Fruit fly (Drosophila melanogaster): ENCODE measurements around the gene gzl.
A peak's percentile ranks its signal among the peaks of the same experiment; 100 is the strongest.

gzl gene

DNA sequence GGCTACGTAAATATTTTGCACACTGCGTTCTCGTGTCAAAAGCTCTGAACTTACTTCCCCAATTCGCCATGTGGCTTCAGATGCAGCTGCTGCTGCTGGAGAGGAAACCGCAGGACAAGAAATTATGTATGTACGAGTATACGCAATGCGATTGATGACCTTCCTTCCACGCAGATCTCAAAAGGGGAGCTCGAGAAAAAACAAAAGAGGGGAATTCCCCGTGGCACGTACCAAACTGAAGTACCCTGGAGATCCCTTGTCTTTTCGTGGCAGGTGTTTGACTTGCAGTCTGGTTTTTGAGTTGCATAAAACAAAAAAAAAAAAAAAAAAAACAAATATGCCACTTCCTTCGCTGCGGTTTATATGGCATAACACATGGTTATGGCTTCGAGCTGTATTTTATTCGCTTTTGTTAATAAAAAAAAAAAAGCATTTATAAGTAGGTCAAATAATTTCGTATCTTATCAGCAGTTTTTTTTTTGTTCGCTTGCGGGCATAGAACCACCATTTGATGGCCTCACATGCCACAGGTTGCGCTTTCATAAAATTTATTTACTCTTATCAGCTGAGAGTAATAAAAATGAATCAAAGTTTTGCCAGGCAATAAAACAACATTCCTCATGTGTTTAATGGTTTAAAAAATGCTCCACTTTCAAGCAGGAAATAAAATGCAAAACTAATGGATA, 50.2 kb downstream of the gzl start:
- TF ChIP-seq tj (GFP tag; optimal IDR thresholded peaks at IDR 0.05): no peak
- TF ChIP-seq ovo (GFP tag; optimal IDR thresholded peaks at IDR 0.05): no peak
- no peak for TF ChIP-seq Mnt (GFP tag; optimal IDR thresholded peaks at IDR 0.05)
- TF ChIP-seq Clk (GFP tag; optimal IDR thresholded peaks at IDR 0.05): no peak
- TF ChIP-seq pad (GFP tag; optimal IDR thresholded peaks at IDR 0.05): no peak
- no peak for TF ChIP-seq toe (GFP tag; optimal IDR thresholded peaks at IDR 0.05)
- TF ChIP-seq CG7045 (GFP tag; optimal IDR thresholded peaks at IDR 0.05): peak; percentile 34
- peak; percentile 8 for TF ChIP-seq CG7101 (tag; optimal IDR thresholded peaks at IDR 0.05)
- no peak for TF ChIP-seq Hr96 (GFP tag; optimal IDR thresholded peaks at IDR 0.05)
- TF ChIP-seq CG11617 (GFP tag; optimal IDR thresholded peaks at IDR 0.05): no peak
- no peak for TF ChIP-seq CG33017 (tag; optimal IDR thresholded peaks at IDR 0.05)
- TF ChIP-seq cic (GFP tag; optimal IDR thresholded peaks at IDR 0.05): no peak
- TF ChIP-seq cnc (optimal IDR thresholded peaks at IDR 0.05): no peak
- TF ChIP-seq Crg-1 (GFP tag; optimal IDR thresholded peaks at IDR 0.05): no peak
- no peak for TF ChIP-seq bab1 (GFP tag; optimal IDR thresholded peaks at IDR 0.05)
- TF ChIP-seq CG1620 (GFP tag; optimal IDR thresholded peaks at IDR 0.05): no peak
- no peak for TF ChIP-seq CG5204 (GFP tag; optimal IDR thresholded peaks at IDR 0.05)
- TF ChIP-seq kay (GFP tag; ENCODE audit: borderline replicate concordance): peak; percentile 51
- TF ChIP-seq CG12768 (GFP tag; optimal IDR thresholded peaks at IDR 0.05): no peak
- no peak for TF ChIP-seq CG14711 (tag; optimal IDR thresholded peaks at IDR 0.05)

DNA sequence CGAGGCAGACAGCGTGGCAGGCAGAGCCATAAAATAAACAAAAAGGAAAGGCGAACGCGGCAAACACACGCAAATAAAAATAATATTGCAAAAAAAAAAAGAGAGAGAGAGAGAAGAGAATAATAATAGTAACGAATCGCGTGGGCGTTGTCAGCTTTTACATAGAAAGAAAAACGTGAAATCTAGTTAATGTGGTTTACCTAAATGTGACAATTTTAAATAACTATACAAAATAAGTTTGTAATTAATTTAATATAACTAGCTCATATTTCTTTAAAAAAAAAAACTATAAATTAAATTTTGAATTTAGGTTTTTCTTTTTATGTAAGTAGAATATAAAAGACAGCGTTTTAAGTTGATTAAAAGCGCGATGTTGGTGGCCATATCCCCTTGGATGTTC, 51.2 kb downstream of the gzl start:
- peak; percentile 64 for TF ChIP-seq kay (GFP tag; ENCODE audit: borderline replicate concordance)
- no peak for TF ChIP-seq CG33017 (tag; optimal IDR thresholded peaks at IDR 0.05)

DNA sequence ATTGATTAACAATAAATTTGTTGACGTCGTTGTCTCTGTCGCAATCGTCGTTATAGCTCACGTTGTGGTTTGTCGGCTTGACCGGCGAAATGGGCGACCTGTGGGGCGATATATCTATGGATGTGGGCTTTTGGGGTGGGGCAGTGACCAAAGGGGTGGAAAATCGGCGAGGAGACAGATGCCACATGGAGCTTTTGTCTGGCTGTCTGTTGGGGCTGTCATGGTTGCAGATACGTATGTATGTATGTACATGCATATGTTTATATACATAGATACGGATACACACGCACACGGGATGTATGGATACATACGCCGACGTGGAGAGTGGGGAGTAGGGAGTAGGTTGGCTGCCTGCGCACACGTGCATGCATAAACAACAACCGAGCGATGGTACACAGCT, 52.5 kb downstream of the gzl start:
- no peak for TF ChIP-seq toe (GFP tag; optimal IDR thresholded peaks at IDR 0.05)
- TF ChIP-seq pad (GFP tag; optimal IDR thresholded peaks at IDR 0.05): no peak
- no peak for TF ChIP-seq Crg-1 (GFP tag; optimal IDR thresholded peaks at IDR 0.05)
- TF ChIP-seq ovo (GFP tag; optimal IDR thresholded peaks at IDR 0.05): no peak
- TF ChIP-seq tj (GFP tag; optimal IDR thresholded peaks at IDR 0.05): no peak
- no peak for TF ChIP-seq bab1 (GFP tag; optimal IDR thresholded peaks at IDR 0.05)
- no peak for TF ChIP-seq CG7045 (GFP tag; optimal IDR thresholded peaks at IDR 0.05)
- TF ChIP-seq cnc (optimal IDR thresholded peaks at IDR 0.05): no peak
- TF ChIP-seq cic (GFP tag; optimal IDR thresholded peaks at IDR 0.05): no peak
- no peak for TF ChIP-seq Clk (GFP tag; optimal IDR thresholded peaks at IDR 0.05)
- TF ChIP-seq CG1620 (GFP tag; optimal IDR thresholded peaks at IDR 0.05): no peak
- no peak for TF ChIP-seq CG11617 (GFP tag; optimal IDR thresholded peaks at IDR 0.05)
- TF ChIP-seq Hr96 (GFP tag; optimal IDR thresholded peaks at IDR 0.05): no peak
- no peak for TF ChIP-seq Mnt (GFP tag; optimal IDR thresholded peaks at IDR 0.05)
- no peak for TF ChIP-seq kay (GFP tag; ENCODE audit: borderline replicate concordance)
- no peak for TF ChIP-seq CG33017 (tag; optimal IDR thresholded peaks at IDR 0.05)
- no peak for TF ChIP-seq CG5204 (GFP tag; optimal IDR thresholded peaks at IDR 0.05)
- TF ChIP-seq CG12768 (GFP tag; optimal IDR thresholded peaks at IDR 0.05): no peak

DNA sequence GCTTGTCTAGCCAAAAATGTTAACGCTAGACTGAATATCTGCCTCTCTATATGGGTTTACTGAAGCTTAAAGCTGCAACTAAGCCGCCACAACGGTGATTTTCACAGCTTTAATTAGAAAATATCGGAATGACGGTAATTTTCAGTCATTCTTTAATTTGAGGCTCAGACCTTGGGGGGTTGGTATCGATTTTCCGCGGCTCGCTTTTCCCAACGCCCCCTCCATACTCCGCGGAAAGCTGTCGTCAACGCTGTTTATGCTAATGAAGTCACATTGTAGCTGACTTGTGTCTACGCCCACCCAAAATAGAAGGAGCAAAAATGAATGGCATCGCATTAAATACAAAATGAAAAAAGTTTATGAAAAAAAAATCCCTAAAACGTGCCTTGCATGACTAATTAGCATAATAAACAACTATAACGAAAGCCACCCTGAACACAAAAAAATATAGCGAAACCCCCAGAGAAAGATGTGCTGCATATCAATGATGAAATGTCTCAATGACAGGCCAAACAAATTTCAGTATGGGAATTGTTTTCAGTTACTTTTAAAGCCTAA, 53.1 kb downstream of the gzl start:
- TF ChIP-seq tj (GFP tag; optimal IDR thresholded peaks at IDR 0.05) (no peak), CG7045 (GFP tag; optimal IDR thresholded peaks at IDR 0.05) (no peak), toe (GFP tag; optimal IDR thresholded peaks at IDR 0.05) (no peak), CG5204 (GFP tag; optimal IDR thresholded peaks at IDR 0.05) (no peak), CG11617 (GFP tag; optimal IDR thresholded peaks at IDR 0.05) (no peak)

DNA sequence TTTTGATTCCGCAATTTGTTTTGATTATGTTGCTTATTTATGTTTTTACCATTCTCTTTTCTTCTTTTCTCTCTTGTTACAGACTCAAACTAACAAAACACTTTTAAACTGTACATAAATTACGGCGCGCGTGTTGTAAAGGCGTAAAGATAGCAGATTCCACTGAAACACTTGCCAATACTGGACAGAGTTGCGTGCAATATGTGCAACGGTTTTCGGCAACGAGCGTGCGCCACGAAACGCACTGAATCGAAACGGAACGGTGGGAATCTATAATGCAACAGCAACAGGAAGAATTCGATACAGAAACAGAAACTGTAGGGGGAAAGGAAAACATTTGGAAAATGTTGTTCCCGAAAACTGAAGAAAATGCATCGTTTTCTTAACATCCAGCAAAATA, 53.9 kb downstream of the gzl start:
- TF ChIP-seq Mnt (GFP tag; optimal IDR thresholded peaks at IDR 0.05): no peak
- no peak for TF ChIP-seq Crg-1 (GFP tag; optimal IDR thresholded peaks at IDR 0.05)
- no peak for TF ChIP-seq tj (GFP tag; optimal IDR thresholded peaks at IDR 0.05)
- TF ChIP-seq Hr96 (GFP tag; optimal IDR thresholded peaks at IDR 0.05): no peak
- TF ChIP-seq pad (GFP tag; optimal IDR thresholded peaks at IDR 0.05): no peak
- no peak for TF ChIP-seq bab1 (GFP tag; optimal IDR thresholded peaks at IDR 0.05)
- no peak for TF ChIP-seq Clk (GFP tag; optimal IDR thresholded peaks at IDR 0.05)
- TF ChIP-seq kay (GFP tag; ENCODE audit: borderline replicate concordance): no peak
- no peak for TF ChIP-seq CG11617 (GFP tag; optimal IDR thresholded peaks at IDR 0.05)
